Fruit fly (Drosophila melanogaster): ENCODE measurements around the gene CG3942.

DNA sequence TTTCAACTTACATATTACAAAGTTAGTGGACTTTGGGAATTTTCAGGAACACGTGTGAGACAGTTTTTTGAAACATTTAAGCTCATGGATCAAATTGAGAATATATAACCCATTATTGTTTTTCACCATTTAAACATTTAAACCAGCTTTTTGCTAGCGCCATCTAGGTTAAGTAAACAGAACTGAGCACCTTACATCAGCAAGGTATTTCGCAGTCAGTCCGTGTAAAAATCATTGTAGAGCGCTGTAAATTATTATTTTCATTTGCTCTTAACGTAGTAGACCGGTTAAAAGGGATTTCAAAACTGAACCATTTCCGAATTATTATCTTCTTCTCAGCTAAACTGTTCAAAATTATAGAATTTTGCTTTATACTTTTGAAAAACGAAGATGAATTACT, 31.9 kb upstream of the CG3942 start, which contains the start of gene Rsbp15:
- TF ChIP-seq CG14655 (GFP tag; optimal IDR thresholded peaks at IDR 0.05) (no peak), CG17806 (tag; optimal IDR thresholded peaks at IDR 0.05) (no peak), CG34367 (tag; optimal IDR thresholded peaks at IDR 0.05) (no peak), rn (GFP tag; IDR thresholded peaks at IDR 0.05) (no peak), CG10348 (GFP tag; IDR thresholded peaks at IDR 0.05) (no peak), EcR (GFP tag; optimal IDR thresholded peaks at IDR 0.05) (no peak), fd96Ca (GFP tag; IDR thresholded peaks at IDR 0.05) (no peak), D1 (tag; optimal IDR thresholded peaks at IDR 0.05) (no peak), CG8159 (tag; optimal IDR thresholded peaks at IDR 0.05) (no peak), CG12605 (GFP tag; IDR thresholded peaks at IDR 0.05) (no peak)
